Worm (Caenorhabditis elegans): ENCODE data around the gene dif-1.

ce11 chrIV:7575147-7575768, 22.4 kb upstream of the dif-1 start, which contains the start of gene cec-4:
- TF ChIP-seq hmg-1.2 (GFP tag; IDR thresholded peaks at IDR 0.05), result no peak
- TF ChIP-seq madf-8 (GFP tag; conservative IDR thresholded peaks at IDR 0.05), result no peak
- no peak for TF ChIP-seq lin-54 (GFP tag; optimal IDR thresholded peaks at IDR 0.05)
- no peak for TF ChIP-seq tbp1 (GFP tag; optimal IDR thresholded peaks at IDR 0.05)
- no peak for TF ChIP-seq cebp-2 (GFP tag; IDR thresholded peaks at IDR 0.05)
- no peak for TF ChIP-seq nhr-80 (tag; optimal IDR thresholded peaks at IDR 0.05)
- TF ChIP-seq sptf-2 (GFP tag; optimal IDR thresholded peaks at IDR 0.05), result no peak
- no peak for TF ChIP-seq nfya-1 (tag; optimal IDR thresholded peaks at IDR 0.05; ENCODE audit: borderline replicate concordance, insufficient read depth)
- no peak for TF ChIP-seq let-526 (GFP tag; IDR thresholded peaks at IDR 0.05)
- no peak for TF ChIP-seq pha-4 (tag; optimal IDR thresholded peaks at IDR 0.05)
- TF ChIP-seq snpc-1.1 (tag; optimal IDR thresholded peaks at IDR 0.05; ENCODE audit: insufficient read depth), result no peak
